Fruit fly (Drosophila melanogaster) whole organism, embryonic: ENCODE results near the gene CG16972.

ENCODE experiments used
- CG10565 ChIP-seq: fragments of 200-800 bp; sonication (Bioruptor generic); optimal IDR thresholded peaks from 3 replicates; lab custom pipeline; 2016; ENCODE audit warnings: missing biosample characterization, mild to moderate bottlenecking, missing genetic modification characterization
- CG10959 ChIP-seq: fragments of 200-800 bp; sonication (Bioruptor generic); IDR thresholded peaks from 2 replicates; pipeline ENCODE4 v1.3.6; 2022; ENCODE audit warnings: missing biosample characterization, missing genetic modification characterization
- CG11085 ChIP-seq: fragments of 200-800 bp; sonication (Bioruptor generic); IDR thresholded peaks from 2 replicates; pipeline ENCODE4 v1.3.6; 2022; ENCODE audit warnings: missing biosample characterization, missing genetic modification characterization
- CG11398 ChIP-seq: fragments of 200-800 bp; sonication (Bioruptor generic); optimal IDR thresholded peaks from 2 replicates; lab custom pipeline; 2016; ENCODE audit warnings: missing biosample characterization, missing genetic modification characterization
- CG12299 ChIP-seq: fragments of 200-800 bp; sonication (Bioruptor generic); optimal IDR thresholded peaks from 2 replicates; lab custom pipeline; 2018; ENCODE audit warnings: missing biosample characterization, mild to moderate bottlenecking, missing genetic modification characterization
- CG13894 ChIP-seq: fragments of 200-800 bp; sonication (Bioruptor generic); optimal IDR thresholded peaks from 3 replicates; lab custom pipeline; 2018; ENCODE audit warnings: missing biosample characterization, mild to moderate bottlenecking, missing genetic modification characterization, moderate library complexity
- CG14667 ChIP-seq: fragments of 200-800 bp; sonication (Bioruptor generic); IDR thresholded peaks from 2 replicates; pipeline ENCODE4 v1.3.6; 2022; ENCODE audit warnings: missing biosample characterization, missing genetic modification characterization
- CG1647 ChIP-seq: fragments of 200-800 bp; sonication (Bioruptor generic); optimal IDR thresholded peaks from 3 replicates; lab custom pipeline; 2016; ENCODE audit warnings: missing biosample characterization, missing genetic modification characterization
- CG1832 ChIP-seq: fragments of 200-800 bp; sonication (Bioruptor generic); optimal IDR thresholded peaks from 2 replicates; lab custom pipeline; 2017; ENCODE audit warnings: missing biosample characterization, mild to moderate bottlenecking, missing genetic modification characterization, inconsistent platforms
- CG18476 ChIP-seq: fragments of 200-800 bp; sonication (Bioruptor generic); optimal IDR thresholded peaks from 2 replicates; lab custom pipeline; 2016; ENCODE audit warnings: missing biosample characterization, mild to moderate bottlenecking, missing genetic modification characterization
- CG18764 ChIP-seq: fragments of 200-800 bp; sonication (Bioruptor generic); optimal IDR thresholded peaks from 3 replicates; lab custom pipeline; 2016; ENCODE audit warnings: missing biosample characterization, missing genetic modification characterization
- CG2678 ChIP-seq: fragments of 200-800 bp; sonication (Bioruptor generic); optimal IDR thresholded peaks from 3 replicates; lab custom pipeline; 2019; ENCODE audit warnings: missing biosample characterization, mild to moderate bottlenecking, missing genetic modification characterization, moderate library complexity
- CG31224 ChIP-seq: fragments of 200-800 bp; sonication (Bioruptor generic); IDR thresholded peaks from 2 replicates; pipeline ENCODE4 v1.3.6; 2022; ENCODE audit warnings: missing biosample characterization, missing genetic modification characterization
- CG4282 ChIP-seq: fragments of 200-800 bp; sonication (Bioruptor generic); optimal IDR thresholded peaks from 2 replicates; lab custom pipeline; 2016; ENCODE audit warnings: missing biosample characterization, missing genetic modification characterization
- CG4404 ChIP-seq: fragments of 200-800 bp; sonication (Bioruptor generic); IDR thresholded peaks from 2 replicates; pipeline ENCODE4 v1.3.6; 2022; ENCODE audit warnings: missing biosample characterization, missing genetic modification characterization
- CG6683 ChIP-seq: fragments of 200-800 bp; sonication (Bioruptor generic); optimal IDR thresholded peaks from 2 replicates; lab custom pipeline; 2017; ENCODE audit warnings: missing biosample characterization, mild to moderate bottlenecking, missing genetic modification characterization, missing genetic modification reagents
- CG6689 ChIP-seq: fragments of 200-800 bp; sonication (Bioruptor generic); IDR thresholded peaks from 2 replicates; pipeline ENCODE4 v1.3.6; 2022; ENCODE audit warnings: missing biosample characterization, missing genetic modification characterization
- CG7839 ChIP-seq: fragments of 200-800 bp; sonication (Bioruptor generic); optimal IDR thresholded peaks from 3 replicates; lab custom pipeline; 2018; ENCODE audit warnings: missing biosample characterization, mild to moderate bottlenecking, missing genetic modification characterization, moderate library complexity
- CG8388 ChIP-seq: fragments of 200-800 bp; sonication (Bioruptor generic); optimal IDR thresholded peaks from 2 replicates; lab custom pipeline; 2019; ENCODE audit warnings: missing biosample characterization, mild to moderate bottlenecking, missing genetic modification characterization, moderate library complexity
- CG8478 ChIP-seq: fragments of >200 bp; optimal IDR thresholded peaks from 2 replicates; lab custom pipeline; 2018
- CG9437 ChIP-seq: fragments of 200-800 bp; sonication (Bioruptor generic); optimal IDR thresholded peaks from 2 replicates; lab custom pipeline; 2018; ENCODE audit warnings: missing biosample characterization, mild to moderate bottlenecking, missing genetic modification characterization
- Dbx ChIP-seq: fragments of 200-800 bp; sonication (Bioruptor generic); IDR thresholded peaks from 3 replicates; pipeline ENCODE4 v1.3.6; 2022; ENCODE audit warnings: missing biosample characterization, missing genetic modification characterization
- Drgx ChIP-seq: fragments of 200-800 bp; sonication (Bioruptor generic); IDR thresholded peaks from 2 replicates; pipeline ENCODE4 v1.3.6; 2022; ENCODE audit warnings: missing biosample characterization, missing genetic modification characterization
- Gug ChIP-seq: fragments of 200-800 bp; sonication (Bioruptor generic); IDR thresholded peaks from 4 replicates; pipeline ENCODE4 v1.3.6; 2022; ENCODE audit warnings: missing biosample characterization, missing genetic modification characterization
- HHEX ChIP-seq: fragments of 200-800 bp; sonication (Bioruptor generic); optimal IDR thresholded peaks from 3 replicates; lab custom pipeline; 2017; ENCODE audit warnings: missing biosample characterization, mild to moderate bottlenecking, missing genetic modification characterization, missing genetic modification reagents
- HLH54F ChIP-seq: fragments of 200-800 bp; sonication (Bioruptor generic); optimal IDR thresholded peaks from 3 replicates; lab custom pipeline; 2016; ENCODE audit warnings: missing biosample characterization, missing genetic modification characterization
- Meics ChIP-seq: fragments of 200-800 bp; sonication (Bioruptor generic); optimal IDR thresholded peaks from 2 replicates; lab custom pipeline; 2017; ENCODE audit warnings: missing biosample characterization, mild to moderate bottlenecking, missing genetic modification characterization
- NC2α ChIP-seq: fragments of 200-800 bp; sonication (Bioruptor generic); optimal IDR thresholded peaks from 2 replicates; lab custom pipeline; 2016; ENCODE audit warnings: missing biosample characterization, missing genetic modification characterization
- PHDP ChIP-seq: fragments of 200-800 bp; sonication (Bioruptor generic); optimal IDR thresholded peaks from 3 replicates; lab custom pipeline; 2018; ENCODE audit warnings: missing biosample characterization, mild to moderate bottlenecking, missing genetic modification characterization, moderate library complexity
- Ptx1 ChIP-seq: fragments of 200-800 bp; sonication (Bioruptor generic); IDR thresholded peaks from 2 replicates; pipeline ENCODE4 v1.3.6; 2022; ENCODE audit warnings: missing biosample characterization, missing genetic modification characterization
- Ravus ChIP-seq: fragments of 200-800 bp; sonication (Bioruptor generic); IDR thresholded peaks from 2 replicates; pipeline ENCODE4 v1.3.6; 2022; ENCODE audit warnings: missing biosample characterization, missing genetic modification characterization
- YL-1 ChIP-seq: fragments of 200-800 bp; sonication (Bioruptor generic); optimal IDR thresholded peaks from 3 replicates; lab custom pipeline; 2017; ENCODE audit warnings: missing biosample characterization, mild to moderate bottlenecking, missing genetic modification characterization
- btn ChIP-seq: fragments of 200-800 bp; sonication (Bioruptor generic); optimal IDR thresholded peaks from 2 replicates; lab custom pipeline; 2016; ENCODE audit warnings: missing biosample characterization, missing genetic modification characterization
- cad ChIP-seq: fragments of >200 bp; optimal IDR thresholded peaks from 2 replicates; lab custom pipeline; 2017; ENCODE audit warnings: missing biosample characterization, missing genetic modification characterization
- chif ChIP-seq, 2 experiments: fragments of 200-800 bp; sonication (Bioruptor generic); optimal IDR thresholded peaks; 3 replicates each; lab custom pipeline; 2016; ENCODE audit warnings: missing biosample characterization in 2 of 2, missing genetic modification characterization in 2 of 2
- chinmo ChIP-seq: fragments of 200-800 bp; sonication (Bioruptor generic); IDR thresholded peaks from 4 replicates; pipeline ENCODE4 v1.3.6; 2022; ENCODE audit warnings: missing biosample characterization, missing genetic modification characterization; ENCODE audit not compliant: partially characterized antibody
- esg ChIP-seq: fragments of 200-800 bp; sonication (Bioruptor generic); conservative IDR thresholded peaks from 2 replicates; pipeline ENCODE4 v1.3.6; 2022; ENCODE audit warnings: missing biosample characterization, missing genetic modification characterization
- fd64A ChIP-seq: fragments of 200-800 bp; sonication (Bioruptor generic); optimal IDR thresholded peaks from 3 replicates; lab custom pipeline; 2018; ENCODE audit warnings: missing biosample characterization, mild to moderate bottlenecking, missing genetic modification characterization
- fu2 ChIP-seq: fragments of 200-800 bp; sonication (Bioruptor generic); optimal IDR thresholded peaks from 2 replicates; lab custom pipeline; 2016; ENCODE audit warnings: missing biosample characterization, missing genetic modification characterization
- hb ChIP-seq: fragments of 200-800 bp; sonication (Bioruptor generic); IDR thresholded peaks from 3 replicates; pipeline ENCODE4 v1.3.6; 2022; ENCODE audit warnings: missing biosample characterization, missing genetic modification characterization; ENCODE audit not compliant: partially characterized antibody
- ind ChIP-seq: fragments of 200-800 bp; sonication (Bioruptor generic); optimal IDR thresholded peaks from 3 replicates; lab custom pipeline; 2016; ENCODE audit warnings: missing biosample characterization, missing genetic modification characterization
- ken ChIP-seq: fragments of 200-800 bp; sonication (Bioruptor generic); IDR thresholded peaks from 3 replicates; pipeline ENCODE4 v1.3.6; 2022; ENCODE audit warnings: missing biosample characterization, missing genetic modification characterization
- kni ChIP-seq: fragments of 200-800 bp; sonication (Bioruptor generic); optimal IDR thresholded peaks from 3 replicates; lab custom pipeline; 2017; ENCODE audit warnings: mild to moderate bottlenecking, missing biosample characterization, missing genetic modification reagents, missing genetic modification characterization
- lola ChIP-seq, 3 experiments: fragments of >200 bp in 2 of 3; fragments of 200-800 bp in 1 of 3; sonication (Bioruptor generic) in 1 of 3; optimal IDR thresholded peaks; 2 replicates each; lab custom pipeline; 2017 to 2019; ENCODE audit warnings: missing biosample characterization in 3 of 3, missing genetic modification characterization in 3 of 3, mild to moderate bottlenecking in 1 of 3, moderate library complexity in 1 of 3
- maf-S ChIP-seq: fragments of 200-800 bp; sonication (Bioruptor generic); optimal IDR thresholded peaks from 2 replicates; lab custom pipeline; 2016; ENCODE audit warnings: missing biosample characterization, missing genetic modification characterization
- org-1 ChIP-seq: fragments of 200-800 bp; sonication (Bioruptor generic); optimal IDR thresholded peaks from 2 replicates; lab custom pipeline; 2017; ENCODE audit warnings: missing biosample characterization, missing genetic modification characterization
- prd ChIP-seq, 3 experiments: fragments of >200 bp in 2 of 3; fragments of 200-800 bp in 1 of 3; sonication (Bioruptor generic) in 1 of 3; optimal IDR thresholded peaks in 2 of 3; IDR thresholded peaks in 1 of 3; 2 replicates in 2 of 3; 3 replicates in 1 of 3; pipeline versions ENCODE4 v1.3.6 to Lab custom; 2017 to 2022; ENCODE audit warnings: missing biosample characterization in 1 of 3, missing genetic modification characterization in 1 of 3
- row ChIP-seq: fragments of 200-800 bp; sonication (Bioruptor generic); IDR thresholded peaks from 3 replicates; pipeline ENCODE4 v1.3.6; 2022; ENCODE audit warnings: missing biosample characterization, missing genetic modification characterization
- ssp ChIP-seq: fragments of 200-800 bp; sonication (Bioruptor generic); IDR thresholded peaks from 2 replicates; pipeline ENCODE4 v1.3.6; 2022; ENCODE audit warnings: missing biosample characterization, missing genetic modification characterization
- sug ChIP-seq: fragments of 200-800 bp; optimal IDR thresholded peaks from 2 replicates; lab custom pipeline; 2019; ENCODE audit warnings: missing biosample characterization, mild to moderate bottlenecking, missing genetic modification characterization, moderate library complexity
- zfh1 ChIP-seq: fragments of 200-800 bp; sonication (Bioruptor generic); IDR thresholded peaks from 3 replicates; pipeline ENCODE4 v1.3.6; 2022; ENCODE audit warnings: missing biosample characterization, missing genetic modification characterization

Gene CG16972

DNA sequence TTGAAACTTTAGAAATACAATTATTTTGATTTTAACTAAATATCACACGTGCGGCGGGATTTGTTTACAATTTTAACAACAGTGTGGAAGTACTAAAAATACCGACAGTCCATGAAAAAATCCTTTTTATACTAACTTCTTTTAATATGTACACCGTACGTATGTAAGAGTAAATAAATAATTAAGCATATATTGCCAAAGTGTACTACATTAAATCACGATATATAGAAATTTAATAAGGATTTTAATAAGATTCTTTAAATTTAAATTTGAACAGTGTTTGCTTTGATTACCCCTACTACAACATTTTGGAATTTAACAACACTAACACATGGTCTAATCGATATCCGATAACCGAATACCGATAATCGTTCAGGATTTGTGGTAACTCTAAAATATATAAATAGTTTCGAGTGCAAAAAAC lies 19.1 kb upstream of the CG16972 start, which contains the start of the genes Ski6 and CG16812 (continued):
- TF ChIP-seq btn (GFP tag; lab: Kevin White, UChicago) = no peak
- TF ChIP-seq CG8478 (lab: Kevin White, UChicago) = no peak
- TF ChIP-seq CG8388 = peak; percentile 63
- no peak; the same call in 1 of the 2 replicates for TF ChIP-seq CG14667 (GFP tag; lab: Robert Waterston, UW)
- TF ChIP-seq PHDP = no peak
- TF ChIP-seq org-1 (GFP tag; lab: Kevin White, UChicago) = no peak
- peak in 1 of 3 experiments; percentile 71 for TF ChIP-seq lola (GFP tag; optimal IDR thresholded peaks at IDR 0.05; lab: Kevin White, UChicago)
- no peak for TF ChIP-seq CG1832
- TF ChIP-seq row (GFP tag; lab: Robert Waterston, UW) = peak; percentile 78
- TF ChIP-seq Ptx1 (GFP tag; lab: Robert Waterston, UW) = peak; percentile 77
- no peak for TF ChIP-seq CG11398 (GFP tag; lab: Kevin White, UChicago)
- TF ChIP-seq ssp (GFP tag; lab: Robert Waterston, UW) = peak; percentile 50; the same call in 1 of the 2 replicates
- TF ChIP-seq CG9437 = no peak
- TF ChIP-seq CG6683 (GFP tag; lab: Kevin White, UChicago) = no peak
- TF ChIP-seq sug (tag; lab: Kevin White, UChicago) = no peak
- TF ChIP-seq CG13894 (tag; lab: Kevin White, UChicago) = no peak
- no peak for TF ChIP-seq CG2678 (tag; lab: Kevin White, UChicago)
- TF ChIP-seq CG12299 (tag; lab: Kevin White, UChicago) = peak; percentile 65
- TF ChIP-seq CG11085 (GFP tag; lab: Robert Waterston, UW) = 0 out of 2 replicates have a peak, but pooled peaks have one; percentile 26
- no peak; the same call in 1 of the 2 replicates for TF ChIP-seq Ravus
- no peak for TF ChIP-seq CG4282 (GFP tag; lab: Kevin White, UChicago)
- TF ChIP-seq CG31224 (GFP tag; lab: Robert Waterston, UW) = 0 out of 2 replicates have a peak, but pooled peaks have one; percentile 10
- TF ChIP-seq NC2α (GFP tag; lab: Kevin White, UChicago) = no peak
- TF ChIP-seq kni (GFP tag; lab: Kevin White, UChicago) = no peak
- TF ChIP-seq CG10959 (GFP tag; lab: Robert Waterston, UW) = no peak
- no peak for TF ChIP-seq HLH54F (GFP tag; lab: Kevin White, UChicago)
- TF ChIP-seq CG10565 (GFP tag; lab: Kevin White, UChicago) = no peak
- peak; percentile 72 for TF ChIP-seq ind (GFP tag; lab: Kevin White, UChicago)
- TF ChIP-seq Gug (GFP tag; lab: Robert Waterston, UW) = no peak
- peak; percentile 47 for TF ChIP-seq CG18764
- no peak for TF ChIP-seq cad (GFP tag; lab: Kevin White, UChicago)
- TF ChIP-seq chif (GFP tag; optimal IDR thresholded peaks at IDR 0.05; lab: Kevin White, UChicago) = peak in 1 of 2 experiments; percentile 15
- peak; percentile 20 for TF ChIP-seq CG18476
- TF ChIP-seq fu2 (GFP tag; lab: Kevin White, UChicago) = no peak
- no peak for TF ChIP-seq prd (optimal IDR thresholded peaks at IDR 0.05; lab: Kevin White, UChicago)
- TF ChIP-seq prd (GFP tag; IDR thresholded peaks at IDR 0.05; lab: Robert Waterston, UW) = peak; percentile 76
- TF ChIP-seq hb (GFP tag; lab: Robert Waterston, UW) = no peak
- TF ChIP-seq HHEX = peak; percentile 28
- TF ChIP-seq ken (GFP tag; lab: Robert Waterston, UW) = peak; percentile 50; the same call in 1 of the 3 replicates
- peak; percentile 71; the same call in 2 of the 3 replicates for TF ChIP-seq zfh1 (GFP tag; lab: Robert Waterston, UW)
- TF ChIP-seq YL-1 (GFP tag; lab: Kevin White, UChicago) = peak; percentile 66
- TF ChIP-seq Drgx (GFP tag; lab: Robert Waterston, UW) = no peak
- TF ChIP-seq CG1647 (GFP tag; lab: Kevin White, UChicago) = no peak
- TF ChIP-seq fd64A (GFP tag; lab: Kevin White, UChicago) = no peak
- peak; percentile 43 for TF ChIP-seq esg
- TF ChIP-seq Meics = peak; percentile 48
- TF ChIP-seq CG7839 = no peak
- TF ChIP-seq maf-S (GFP tag; lab: Kevin White, UChicago) = no peak
- no peak for TF ChIP-seq chinmo (GFP tag; lab: Robert Waterston, UW)
- TF ChIP-seq Dbx = peak; percentile 68
- TF ChIP-seq CG4404 (GFP tag; lab: Robert Waterston, UW) = peak; percentile 40; the same call in 1 of the 2 replicates
- peak; percentile 68 for TF ChIP-seq CG6689 (GFP tag; lab: Robert Waterston, UW)
